Worm (Caenorhabditis elegans): Measurements from ENCODE around the gene F53G2.12.

ce11 chrII:2458881-2459280 lies 20.0 kb downstream of the F53G2.12 start, which contains the start of gene pqn-42:
- TF ChIP-seq lin-15B (tag; optimal IDR thresholded peaks at IDR 0.05): no peak
- TF ChIP-seq nhr-237 (tag; optimal IDR thresholded peaks at IDR 0.05): no peak
- TF ChIP-seq nhr-76 (tag; optimal IDR thresholded peaks at IDR 0.05): no peak
- TF ChIP-seq skn-1 (tag; optimal IDR thresholded peaks at IDR 0.05): no peak
- TF ChIP-seq unc-39 (tag; optimal IDR thresholded peaks at IDR 0.05): no peak
- TF ChIP-seq ZK337.2 (GFP tag; IDR thresholded peaks at IDR 0.05): no peak
- TF ChIP-seq lsy-2 (tag; optimal IDR thresholded peaks at IDR 0.05): no peak
- no peak for TF ChIP-seq Y75B8A.6 (GFP tag; IDR thresholded peaks at IDR 0.05)
- TF ChIP-seq zip-2 (tag; optimal IDR thresholded peaks at IDR 0.05): no peak
- no peak for TF ChIP-seq zag-1 (tag; optimal IDR thresholded peaks at IDR 0.05)
- TF ChIP-seq daf-19 (GFP tag; conservative IDR thresholded peaks at IDR 0.05): no peak
- no peak for TF ChIP-seq ceh-44 (GFP tag; IDR thresholded peaks at IDR 0.05)
- no peak for TF ChIP-seq saeg-2 (GFP tag; IDR thresholded peaks at IDR 0.05)
- no peak for TF ChIP-seq unc-130 (GFP tag; optimal IDR thresholded peaks at IDR 0.05)
